Fruit fly (Drosophila melanogaster): ENCODE data around the gene mab-21.

Gene mab-21

DNA sequence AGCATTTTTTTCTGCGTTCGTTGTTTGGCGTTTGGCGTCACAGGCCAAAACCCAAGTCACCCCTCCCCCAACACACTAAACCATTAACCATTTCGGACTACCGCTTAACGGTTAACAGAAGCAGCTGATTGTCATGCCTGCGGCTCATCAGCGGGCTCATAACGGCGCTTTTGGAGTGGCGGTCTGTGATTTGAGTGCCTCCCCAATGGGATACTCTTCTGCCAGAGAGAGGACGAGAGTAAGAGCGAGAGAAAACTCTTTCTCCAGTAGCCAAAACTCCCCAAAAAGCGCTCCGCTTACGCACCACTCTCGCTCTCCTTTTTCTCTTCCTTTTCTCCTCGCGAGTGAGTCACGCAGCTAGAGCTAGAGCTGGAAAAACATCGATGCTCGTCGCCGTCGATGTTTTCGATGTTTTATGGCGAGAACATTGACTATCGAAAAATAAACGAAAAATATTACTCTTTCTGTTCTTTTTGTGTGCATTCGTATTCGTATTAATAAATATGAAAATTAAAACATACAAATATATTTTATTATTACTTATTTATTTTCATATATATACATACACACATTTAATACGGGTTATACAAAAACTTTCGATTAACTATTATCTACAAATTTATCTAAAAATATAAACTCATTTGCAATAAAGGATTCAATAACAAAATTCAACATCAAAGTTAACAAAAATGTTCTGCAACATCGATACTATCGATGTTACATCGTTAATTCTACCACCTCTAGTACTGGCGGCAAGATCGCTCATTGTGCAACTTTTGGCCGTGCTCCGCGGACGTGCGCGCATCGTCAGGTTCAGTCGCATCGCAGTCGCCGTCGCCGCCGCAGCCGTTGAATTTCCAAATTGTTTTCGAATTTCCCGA lies 47.2 kb downstream of the mab-21 start, which contains the start of gene Grip (continued):
- TF ChIP-seq CG18262 (tag; optimal IDR thresholded peaks at IDR 0.05): peak; percentile 76
- TF ChIP-seq Oaz (GFP tag; IDR thresholded peaks at IDR 0.05): no peak
- peak; percentile 55 for TF ChIP-seq amos (GFP tag; IDR thresholded peaks at IDR 0.05; ENCODE audit: partially characterized antibody)
- no peak for TF ChIP-seq eyg (GFP tag; optimal IDR thresholded peaks at IDR 0.05)
- TF ChIP-seq Ptx1 (GFP tag; IDR thresholded peaks at IDR 0.05): peak; percentile 33; the same call in 1 of the 2 replicates
- TF ChIP-seq Vsx1 (GFP tag; optimal IDR thresholded peaks at IDR 0.05): no peak
- TF ChIP-seq Nf-YB (GFP tag; optimal IDR thresholded peaks at IDR 0.05): peak; percentile 28
- TF ChIP-seq az2 (GFP tag; optimal IDR thresholded peaks at IDR 0.05): peak; percentile 30
- TF ChIP-seq ftz-f1 (GFP tag; optimal IDR thresholded peaks at IDR 0.05): no peak
- TF ChIP-seq CG18764 (GFP tag; optimal IDR thresholded peaks at IDR 0.05): no peak
- no peak for TF ChIP-seq CG14965 (GFP tag; optimal IDR thresholded peaks at IDR 0.05; ENCODE audit: borderline replicate concordance)
- peak; percentile 8 to 36 for TF ChIP-seq dpn (GFP tag; optimal IDR thresholded peaks at IDR 0.05)
- no peak for TF ChIP-seq tup (GFP tag; optimal IDR thresholded peaks at IDR 0.05)
- peak; percentile 73 for TF ChIP-seq CG17361 (GFP tag; IDR thresholded peaks at IDR 0.05)
- peak; percentile 11 for TF ChIP-seq dmrt99B (tag; optimal IDR thresholded peaks at IDR 0.05)
- no peak for TF ChIP-seq ara (GFP tag; IDR thresholded peaks at IDR 0.05)
- TF ChIP-seq CG32532 (GFP tag; IDR thresholded peaks at IDR 0.05): no peak
- no peak for TF ChIP-seq ab (GFP tag; optimal IDR thresholded peaks at IDR 0.05)
- TF ChIP-seq Nf-YC (tag; optimal IDR thresholded peaks at IDR 0.05): peak; percentile 12
- peak; percentile 68; the same call in 2 of the 3 replicates for TF ChIP-seq knrl (GFP tag; IDR thresholded peaks at IDR 0.05; ENCODE audit: partially characterized antibody)
- peak; percentile 38 for TF ChIP-seq CG7839 (tag; optimal IDR thresholded peaks at IDR 0.05)
- TF ChIP-seq unc-4 (GFP tag; IDR thresholded peaks at IDR 0.05; ENCODE audit: partially characterized antibody): peak; percentile 55; the same call in 1 of the 2 replicates
- no peak for TF ChIP-seq disco-r (GFP tag; optimal IDR thresholded peaks at IDR 0.05)
- TF ChIP-seq Meics (GFP tag; optimal IDR thresholded peaks at IDR 0.05): peak; percentile 26
- TF ChIP-seq CG11695 (GFP tag; IDR thresholded peaks at IDR 0.05): no peak
- TF ChIP-seq Hr3 (GFP tag; optimal IDR thresholded peaks at IDR 0.05): peak; percentile 47
- peak; percentile 42 for TF ChIP-seq CG6791 (GFP tag; IDR thresholded peaks at IDR 0.05; ENCODE audit: partially characterized antibody)
- no peak for TF ChIP-seq Dp (GFP tag; optimal IDR thresholded peaks at IDR 0.05)
- TF ChIP-seq zen (tag; optimal IDR thresholded peaks at IDR 0.05): peak; percentile 1
- peak; percentile 83 for TF ChIP-seq z (GFP tag; IDR thresholded peaks at IDR 0.05)
- TF ChIP-seq tna (GFP tag; IDR thresholded peaks at IDR 0.05; ENCODE audit: partially characterized antibody): peak; percentile 5; the same call in 1 of the 2 replicates
- TF ChIP-seq Chrac-16 (GFP tag; optimal IDR thresholded peaks at IDR 0.05): peak; percentile 18
- peak; percentile 60; the same call in 1 of the 3 replicates for TF ChIP-seq HLH4C (GFP tag; IDR thresholded peaks at IDR 0.05; ENCODE audit: partially characterized antibody)
- peak; percentile 54; the same call in 1 of the 2 replicates for TF ChIP-seq CG42726 (GFP tag; IDR thresholded peaks at IDR 0.05; ENCODE audit: partially characterized antibody)
- TF ChIP-seq CG7556 (GFP tag; optimal IDR thresholded peaks at IDR 0.05): peak; percentile 51
- no peak for TF ChIP-seq ap (GFP tag; IDR thresholded peaks at IDR 0.05)
- TF ChIP-seq NK7.1 (GFP tag; optimal IDR thresholded peaks at IDR 0.05): no peak
- no peak for TF ChIP-seq CG5953 (GFP tag; IDR thresholded peaks at IDR 0.05)
- peak; percentile 25; the same call in 2 of the 3 replicates for TF ChIP-seq zen2 (GFP tag; IDR thresholded peaks at IDR 0.05; ENCODE audit: partially characterized antibody)
- peak; percentile 71 for TF ChIP-seq CG2712 (tag; optimal IDR thresholded peaks at IDR 0.05)
- no peak for TF ChIP-seq shn (GFP tag; optimal IDR thresholded peaks at IDR 0.05)
- TF ChIP-seq CG3163 (GFP tag; optimal IDR thresholded peaks at IDR 0.05): peak; percentile 72
- no peak for TF ChIP-seq sima (GFP tag; optimal IDR thresholded peaks at IDR 0.05)
- 0 out of 2 replicates have a peak, but pooled peaks have one; percentile 34 for TF ChIP-seq seq (GFP tag; IDR thresholded peaks at IDR 0.05)
- peak; percentile 62 for TF ChIP-seq slbo (GFP tag; IDR thresholded peaks at IDR 0.05)
- no peak for TF ChIP-seq Hmr (GFP tag; optimal IDR thresholded peaks at IDR 0.05)
- peak; percentile 16 for TF ChIP-seq CG17359 (tag; optimal IDR thresholded peaks at IDR 0.05)
